Worm (Caenorhabditis elegans) whole organism, early embryonic: ENCODE measurements around the gene tbx-37.
"Not testable (repeated sequence)": the region's sequence is repeated elsewhere in the genome, so short reads cannot be mapped to it uniquely, and the experiment has no call there.

Source experiments
- B0310.2 ChIP-seq: sonication (generic microtip); optimal IDR thresholded peaks from 2 replicates; lab custom pipeline; 2016; ENCODE audit warnings: mild to moderate bottlenecking, missing genetic modification characterization, missing compliant biosample characterization
- F13C5.2 ChIP-seq: sonication (generic microtip); optimal IDR thresholded peaks from 2 replicates; lab custom pipeline; 2017; ENCODE audit warnings: mild to moderate bottlenecking, missing genetic modification characterization, inconsistent platforms, missing compliant biosample characterization
- aly-1 ChIP-seq: sonication (generic microtip); optimal IDR thresholded peaks from 2 replicates; lab custom pipeline; 2016; ENCODE audit warnings: missing genetic modification characterization, missing compliant biosample characterization
- ama-1 ChIP-seq: fragments of 150-350 bp; optimal IDR thresholded peaks from 2 replicates; lab custom pipeline; 2014
- ceh-13 ChIP-seq: fragments of 200-800 bp; sonication (Bioruptor generic); optimal IDR thresholded peaks from 2 replicates; lab custom pipeline; 2018; ENCODE audit warnings: mild to moderate bottlenecking, missing genetic modification characterization, missing compliant biosample characterization
- ceh-36 ChIP-seq: sonication (generic microtip); optimal IDR thresholded peaks from 2 replicates; lab custom pipeline; 2016; ENCODE audit warnings: missing genetic modification characterization, inconsistent platforms, missing compliant biosample characterization
- ets-7 ChIP-seq: sonication (generic microtip); optimal IDR thresholded peaks from 2 replicates; lab custom pipeline; 2016; ENCODE audit warnings: missing genotype, missing genetic modification characterization, missing compliant biosample characterization
- flt-1 ChIP-seq: fragments of 200-800 bp; sonication (Bioruptor generic); IDR thresholded peaks from 2 replicates; pipeline ENCODE4 v1.3.6; 2022; ENCODE audit warnings: missing genetic modification characterization, missing compliant biosample characterization
- hmbx-1 ChIP-seq: sonication (generic microtip); optimal IDR thresholded peaks from 2 replicates; lab custom pipeline; 2016; ENCODE audit warnings: mild to moderate bottlenecking, missing genetic modification characterization, missing compliant biosample characterization
- hmg-4 ChIP-seq: fragments of 200-800 bp; sonication (Bioruptor generic); optimal IDR thresholded peaks from 2 replicates; lab custom pipeline; 2018; ENCODE audit warnings: mild to moderate bottlenecking, missing genetic modification characterization, missing compliant biosample characterization
- hnd-1 ChIP-seq: sonication (generic microtip); optimal IDR thresholded peaks from 2 replicates; lab custom pipeline; 2016; ENCODE audit warnings: missing genetic modification characterization, missing compliant biosample characterization
- pes-1 ChIP-seq: fragments of 200-800 bp; sonication (Bioruptor generic); IDR thresholded peaks from 2 replicates; pipeline ENCODE4 v1.3.6; 2022; ENCODE audit warnings: missing genetic modification reagents, missing genetic modification characterization, missing compliant biosample characterization
- scrt-1 ChIP-seq: fragments of 200-800 bp; sonication (Bioruptor generic); IDR thresholded peaks from 2 replicates; pipeline ENCODE4 v1.3.6; 2022; ENCODE audit warnings: missing genetic modification characterization, missing compliant biosample characterization
- sea-1 ChIP-seq: fragments of 200-800 bp; sonication (Bioruptor generic); conservative IDR thresholded peaks from 2 replicates; pipeline ENCODE4 v1.3.6; 2022; ENCODE audit warnings: missing genetic modification characterization, missing compliant biosample characterization
- tbx-11 ChIP-seq: fragments of 200-800 bp; sonication (Bioruptor generic); IDR thresholded peaks from 2 replicates; pipeline ENCODE4 v1.3.6; 2022; ENCODE audit warnings: missing genetic modification characterization, missing compliant biosample characterization
- tbx-37 ChIP-seq: fragments of 200-800 bp; sonication (Bioruptor generic); conservative IDR thresholded peaks from 2 replicates; pipeline ENCODE4 v1.3.6; 2022; ENCODE audit warnings: missing genetic modification reagents, missing genetic modification characterization, missing compliant biosample characterization
- tra-4 ChIP-seq: sonication (generic microtip); optimal IDR thresholded peaks from 2 replicates; lab custom pipeline; 2017; ENCODE audit warnings: missing genetic modification characterization, missing compliant biosample characterization

tbx-37 gene

DNA sequence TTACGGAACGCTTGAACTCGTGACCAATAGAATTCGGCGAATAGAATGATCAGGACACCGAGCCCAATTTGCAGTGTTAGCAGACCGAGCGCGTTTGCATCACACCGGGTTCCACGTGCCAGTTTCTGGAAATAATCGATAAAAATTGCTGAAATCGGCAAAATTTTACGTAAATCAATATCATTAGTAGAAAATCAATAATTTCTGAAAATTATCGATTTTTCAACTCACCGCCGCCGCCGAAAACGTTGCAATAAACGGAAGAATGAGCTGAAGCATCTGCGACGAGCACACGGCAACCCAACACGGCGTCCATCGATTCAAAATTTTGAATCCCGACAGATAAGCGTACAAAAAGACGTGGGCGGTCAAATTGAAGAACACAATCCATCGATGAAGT, 3.7 kb upstream of the tbx-37 start:
- TF ChIP-seq hmg-4 (GFP tag; lab: Kevin White, UChicago) (no peak), B0310.2 (tag; lab: Kevin White, UChicago) (no peak), aly-1 (no peak), flt-1 (GFP tag; lab: Robert Waterston, UW) (no peak)

DNA sequence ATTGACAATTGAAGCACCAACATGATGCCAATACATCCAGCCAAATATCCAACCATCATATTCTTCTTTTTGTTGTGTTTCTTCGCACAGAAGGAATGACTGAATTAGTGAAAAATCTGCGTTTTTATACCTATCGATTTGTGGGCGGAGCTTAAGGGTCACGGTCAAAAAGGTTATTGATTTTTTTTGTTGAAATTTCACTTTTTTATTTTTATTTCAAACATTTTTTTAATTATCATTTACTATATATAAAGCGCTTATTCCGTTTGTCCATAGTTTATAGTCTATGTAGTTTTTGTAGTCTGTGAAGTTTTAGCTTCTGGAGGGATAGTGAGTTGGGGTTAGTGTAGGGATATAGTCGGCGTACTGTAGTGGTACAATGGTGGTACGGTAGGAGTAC, 2.9 kb downstream of the tbx-37 start, which contains the start of gene Y47D3A.13:
Gene Y47D3A.13, minus strand, starts transcription at position 101 of the 400 bp plus-strand sequence.
- not testable (repeated sequence) for TF ChIP-seq tbx-11 (GFP tag; lab: Robert Waterston, UW); F13C5.2 (tag; lab: Kevin White, UChicago); tbx-37

DNA sequence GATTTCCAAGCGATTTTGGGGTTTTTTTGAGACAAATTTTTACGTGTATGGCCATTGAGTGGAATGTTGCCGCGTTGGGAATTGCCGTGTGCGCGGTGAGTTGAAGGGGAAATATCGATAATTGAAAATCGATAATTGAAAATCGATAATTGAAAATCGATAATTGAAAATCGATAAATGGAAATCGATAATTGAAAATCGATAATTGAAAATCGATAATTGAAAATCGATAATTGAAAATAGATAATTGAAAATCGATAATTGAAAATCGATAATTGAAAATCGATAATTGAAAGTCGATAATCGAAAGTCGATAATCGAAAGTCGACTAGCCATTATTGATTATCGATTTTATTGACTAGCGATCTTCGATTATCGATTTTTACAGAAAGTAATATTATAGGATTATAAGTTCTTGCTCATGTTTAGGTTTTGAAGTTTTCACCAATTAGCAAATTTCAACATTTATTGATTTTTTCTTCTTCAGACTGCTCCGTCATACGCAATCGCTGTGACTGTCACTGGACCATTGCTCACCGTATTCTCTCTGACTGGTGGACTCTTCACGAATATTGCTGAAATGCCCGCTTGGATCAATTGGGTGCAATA, 5.2 kb downstream of the tbx-37 start:
- TF ChIP-seq flt-1 (GFP tag; lab: Robert Waterston, UW) (no peak), F13C5.2 (tag; lab: Kevin White, UChicago) (no peak), pes-1 (GFP tag; lab: Robert Waterston, UW) (no peak), sea-1 (GFP tag; lab: Robert Waterston, UW) (no peak), hmbx-1 (tag; lab: Kevin White, UChicago) (no peak), scrt-1 (GFP tag; lab: Robert Waterston, UW) (no peak), B0310.2 (tag; lab: Kevin White, UChicago) (no peak), tra-4 (tag; lab: Kevin White, UChicago) (no peak), hmg-4 (GFP tag; lab: Kevin White, UChicago) (no peak), ets-7 (tag; lab: Kevin White, UChicago) (no peak), ama-1 (lab: Kevin White, UChicago) (no peak), hnd-1 (tag; lab: Kevin White, UChicago) (no peak), ceh-13 (GFP tag; lab: Kevin White, UChicago) (no peak), tbx-11 (GFP tag; lab: Robert Waterston, UW) (no peak)

DNA sequence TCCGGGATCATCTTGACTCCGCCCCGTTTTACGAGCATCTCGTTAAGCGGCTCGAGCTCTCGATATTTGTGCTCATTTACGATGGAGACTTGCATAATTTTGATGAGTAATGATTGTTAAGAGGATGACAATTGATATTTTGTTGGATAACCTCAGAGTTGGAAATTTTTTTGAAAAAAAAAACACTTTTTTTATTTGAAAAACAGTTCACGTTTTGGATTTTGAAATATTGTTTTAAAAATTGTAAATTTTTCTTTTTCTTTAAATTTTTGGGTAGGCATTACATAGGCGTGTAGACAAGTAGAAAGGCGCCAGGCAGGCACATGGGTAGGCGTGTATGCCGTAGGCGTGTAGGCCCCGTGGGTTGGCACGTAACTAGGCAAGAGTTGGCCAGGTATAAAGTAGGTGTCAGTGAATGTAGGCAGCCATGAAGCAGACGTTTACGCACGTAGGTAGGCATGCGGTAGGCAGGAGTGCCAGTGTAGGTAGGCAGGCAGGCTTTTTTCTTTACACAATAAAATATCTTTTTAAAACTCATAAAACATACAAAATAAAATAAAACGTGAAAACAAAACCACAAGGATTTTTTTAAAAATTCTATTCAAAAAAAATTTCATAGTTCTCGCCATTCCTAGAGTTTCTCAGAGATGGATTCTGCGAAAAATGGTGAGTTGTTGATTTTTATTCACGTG, 8.6 kb downstream of the tbx-37 start, which contains the start of the genes tbx-34 and wht-8:
Gene tbx-34, minus strand, starts transcription at position 101 of the 692 bp plus-strand sequence.
Gene wht-8, plus strand, starts transcription at position 642 of the 692 bp plus-strand sequence.
- no peak for TF ChIP-seq hmbx-1 (tag; lab: Kevin White, UChicago)
- no peak for TF ChIP-seq ets-7 (tag; lab: Kevin White, UChicago)
- TF ChIP-seq scrt-1 (GFP tag; lab: Robert Waterston, UW), result no peak
- no peak for TF ChIP-seq ceh-13 (GFP tag; lab: Kevin White, UChicago)
- TF ChIP-seq sea-1 (GFP tag; lab: Robert Waterston, UW), result no peak
- TF ChIP-seq B0310.2 (tag; lab: Kevin White, UChicago), result no peak
- no peak for TF ChIP-seq ama-1 (lab: Kevin White, UChicago)
- TF ChIP-seq tbx-37, result no peak
- TF ChIP-seq tbx-11 (GFP tag; lab: Robert Waterston, UW), result no peak
- TF ChIP-seq flt-1 (GFP tag; lab: Robert Waterston, UW), result no peak
- TF ChIP-seq pes-1 (GFP tag; lab: Robert Waterston, UW), result no peak

DNA sequence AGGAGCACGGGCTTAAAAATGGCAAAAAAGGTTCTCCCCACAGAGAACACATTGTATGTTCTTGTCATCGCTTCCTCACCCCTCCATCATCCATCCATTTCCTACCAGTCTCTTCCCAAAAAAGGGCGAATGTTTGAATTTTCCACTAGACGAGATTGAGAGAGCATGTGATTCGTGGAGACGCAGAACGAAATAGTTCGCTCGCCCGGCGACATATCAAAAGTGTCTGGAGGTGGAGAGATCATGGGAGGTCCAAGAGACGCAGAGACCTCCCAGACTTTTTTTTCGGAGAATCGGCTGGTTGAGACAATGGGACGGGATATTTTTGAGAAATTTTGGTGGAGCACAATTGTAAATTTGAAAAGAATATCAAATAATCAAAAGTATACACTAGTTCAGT, 18.6 kb downstream of the tbx-37 start:
- TF ChIP-seq hmbx-1 (tag; lab: Kevin White, UChicago) (no peak), flt-1 (GFP tag; lab: Robert Waterston, UW) (no peak)

DNA sequence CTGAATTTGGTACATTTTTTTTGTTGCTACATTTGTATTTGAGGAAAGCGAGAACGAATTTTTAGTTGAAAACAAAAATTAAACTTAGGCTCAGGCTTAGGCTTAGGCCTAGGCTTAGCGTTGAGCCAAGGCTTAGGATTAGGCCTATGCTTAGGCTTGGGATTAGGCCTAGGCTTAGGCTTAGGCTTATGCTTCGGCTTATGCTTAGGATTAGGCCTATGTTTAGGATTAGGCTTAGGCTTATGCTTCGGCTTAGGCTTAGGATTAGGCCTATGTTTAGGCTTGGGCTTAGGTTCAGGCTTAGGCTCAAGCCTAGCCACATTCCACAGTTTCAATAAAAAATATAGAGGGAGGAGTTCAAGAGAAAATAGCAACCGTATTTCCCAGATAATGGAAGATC, 19.1 kb downstream of the tbx-37 start:
- TF ChIP-seq aly-1, result no peak
- no peak for TF ChIP-seq ets-7 (tag; lab: Kevin White, UChicago)
- TF ChIP-seq hmg-4 (GFP tag; lab: Kevin White, UChicago), result no peak
- no peak for TF ChIP-seq hnd-1 (tag; lab: Kevin White, UChicago)
- no peak for TF ChIP-seq flt-1 (GFP tag; lab: Robert Waterston, UW)
- no peak for TF ChIP-seq scrt-1 (GFP tag; lab: Robert Waterston, UW)
- TF ChIP-seq tra-4 (tag; lab: Kevin White, UChicago), result no peak
- no peak for TF ChIP-seq ama-1 (lab: Kevin White, UChicago)
- TF ChIP-seq F13C5.2 (tag; lab: Kevin White, UChicago), result no peak
- no peak for TF ChIP-seq ceh-13 (GFP tag; lab: Kevin White, UChicago)
- TF ChIP-seq tbx-37, result no peak
- TF ChIP-seq pes-1 (GFP tag; lab: Robert Waterston, UW), result 0 out of 2 replicates have a peak, but pooled peaks have one; percentile 25
- no peak for TF ChIP-seq sea-1 (GFP tag; lab: Robert Waterston, UW)
- no peak for TF ChIP-seq B0310.2 (tag; lab: Kevin White, UChicago)
- TF ChIP-seq tbx-11 (GFP tag; lab: Robert Waterston, UW), result no peak
- TF ChIP-seq ceh-36 (tag; lab: Kevin White, UChicago), result peak; percentile 94

DNA sequence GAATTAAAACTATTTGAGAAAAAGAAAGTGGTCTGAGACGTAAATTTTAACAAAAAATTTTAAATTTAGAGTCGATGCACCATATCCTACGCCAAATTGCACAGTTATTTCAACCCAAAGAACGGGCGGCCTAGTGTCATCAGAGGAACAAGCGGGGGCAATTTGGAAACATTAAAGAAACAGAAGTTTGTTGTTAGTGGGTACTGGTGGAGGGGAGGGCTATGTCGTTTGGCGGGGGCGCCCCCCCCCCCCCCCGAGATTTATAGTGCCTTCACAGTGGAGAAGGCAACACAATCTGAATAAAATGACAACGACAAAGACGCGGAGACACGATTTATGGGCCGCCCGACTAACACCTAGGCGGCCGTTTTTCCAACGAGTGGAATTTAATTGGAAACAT, 20.1 kb downstream of the tbx-37 start:
- TF ChIP-seq sea-1 (GFP tag; lab: Robert Waterston, UW) (0 out of 2 replicates have a peak, but pooled peaks have one; percentile 49), pes-1 (GFP tag; lab: Robert Waterston, UW) (no peak)

DNA sequence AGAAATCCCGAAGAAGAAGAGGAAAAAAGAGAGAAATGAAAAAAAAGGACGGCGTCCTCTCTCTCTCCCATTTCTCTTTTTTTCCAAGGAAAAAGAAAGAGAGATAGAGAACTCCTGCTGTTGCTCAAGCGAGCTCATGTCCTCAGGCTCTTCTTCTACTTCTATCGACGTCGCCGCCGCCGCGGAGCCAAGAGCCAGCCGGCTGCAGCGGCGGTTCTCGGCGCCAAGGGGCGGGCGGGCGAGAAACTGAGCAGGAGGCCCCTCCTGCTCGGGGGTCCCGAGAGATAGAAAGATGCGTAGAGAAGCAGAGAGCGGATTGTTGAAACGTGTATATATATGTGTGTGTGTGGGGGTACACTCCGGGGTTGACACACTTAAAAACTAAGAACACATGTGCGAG, 23.9 kb downstream of the tbx-37 start:
- TF ChIP-seq pes-1 (GFP tag; lab: Robert Waterston, UW) (peak; percentile 9; the same call in 1 of the 2 replicates), tbx-37 (no peak), sea-1 (GFP tag; lab: Robert Waterston, UW) (no peak)
